Fruit fly (Drosophila melanogaster): ENCODE data around the gene CG11307.
A peak's percentile ranks its signal among the peaks of the same experiment; 100 is the strongest.

Gene CG11307

DNA sequence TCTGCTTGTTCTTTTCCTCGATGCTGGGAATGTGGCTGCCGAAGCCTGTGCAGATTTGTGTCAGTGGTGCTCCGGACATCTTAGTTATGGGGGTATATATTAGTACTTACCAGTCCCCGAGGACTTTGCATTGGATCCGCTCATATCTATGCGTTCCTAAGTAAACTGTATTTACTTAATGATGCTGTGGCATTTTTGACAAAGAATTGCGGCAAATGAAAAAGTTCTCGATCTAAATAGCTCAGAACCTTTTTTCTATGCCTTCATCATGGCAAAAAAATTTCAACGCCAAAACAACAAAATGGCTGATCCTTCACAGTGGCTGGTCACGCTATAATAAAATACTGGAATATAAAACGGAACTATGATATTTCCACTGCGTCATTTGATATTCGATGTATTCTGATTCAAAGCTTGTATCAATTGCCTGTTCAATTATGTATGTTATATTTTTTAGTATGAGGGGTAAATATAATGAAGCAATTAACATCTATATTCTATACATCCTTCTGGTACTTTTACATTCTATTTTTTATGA is 16.8 kb downstream of the CG11307 start, which contains the start of gene MED1:
Gene MED1, minus strand, starts transcription at position 295 of the 538 bp plus-strand sequence.
- TF ChIP-seq noc (tag; optimal IDR thresholded peaks at IDR 0.05), result no peak

DNA sequence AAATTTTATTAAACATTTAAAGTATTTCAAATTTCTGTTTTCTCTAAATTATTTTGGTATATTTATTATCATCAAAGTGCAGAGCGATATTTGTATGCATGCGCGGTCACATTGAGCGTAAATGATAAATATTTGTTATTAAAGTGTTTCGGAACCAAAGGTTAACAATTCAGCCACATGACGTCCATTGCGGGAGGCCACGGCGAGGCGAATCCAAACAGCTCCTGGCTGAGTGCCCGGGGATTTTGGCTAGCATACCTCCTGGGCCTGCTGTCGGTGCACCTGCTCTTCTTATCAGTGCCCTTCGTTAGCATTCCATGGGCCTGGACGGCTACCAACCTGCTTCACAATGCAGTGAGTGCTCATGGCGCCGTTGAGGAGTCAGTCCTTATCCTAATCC is 17.8 kb downstream of the CG11307 start, which contains the start of gene ORMDL:
Gene ORMDL, plus strand, starts transcription at position 98 of the 400 bp plus-strand sequence.
- no peak for TF ChIP-seq noc (tag; optimal IDR thresholded peaks at IDR 0.05)

DNA sequence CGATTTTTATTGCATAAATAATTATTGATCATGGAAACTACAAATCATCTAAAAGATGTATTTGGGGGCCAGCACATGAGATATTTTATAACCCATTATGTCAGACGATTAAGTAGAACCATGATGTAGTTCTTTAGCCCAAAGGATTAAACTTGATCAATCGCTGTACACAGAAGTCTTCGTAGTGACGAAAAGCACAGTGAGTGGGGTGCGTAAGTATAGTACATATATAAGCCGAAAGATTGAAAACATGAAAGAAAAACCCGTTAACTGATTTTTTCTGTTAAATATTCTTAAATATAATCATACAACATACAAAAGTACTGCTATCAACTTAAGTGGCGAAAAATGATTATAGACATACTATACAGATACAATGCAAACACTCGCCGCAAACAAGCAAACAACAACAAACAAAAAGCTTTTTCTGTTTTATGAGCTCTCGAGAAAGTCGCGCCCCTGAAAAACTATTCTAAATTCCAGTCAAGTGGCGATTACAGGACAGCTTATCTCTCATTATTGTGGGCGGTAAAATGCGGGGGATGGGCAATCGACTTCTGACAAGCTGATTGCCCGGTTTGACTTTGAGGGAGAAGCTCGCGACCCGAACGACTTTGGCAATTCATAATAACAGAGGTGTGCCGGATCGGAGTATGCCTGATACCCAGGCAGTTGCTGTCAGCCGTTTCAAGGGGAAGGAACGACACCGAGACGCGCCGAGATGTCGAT is 19.0 kb downstream of the CG11307 start, which contains the start of gene CG32444:
Gene CG32444, plus strand, starts transcription at position 683 of the 729 bp plus-strand sequence.
- peak; percentile 50 for TF ChIP-seq noc (tag; optimal IDR thresholded peaks at IDR 0.05)

DNA sequence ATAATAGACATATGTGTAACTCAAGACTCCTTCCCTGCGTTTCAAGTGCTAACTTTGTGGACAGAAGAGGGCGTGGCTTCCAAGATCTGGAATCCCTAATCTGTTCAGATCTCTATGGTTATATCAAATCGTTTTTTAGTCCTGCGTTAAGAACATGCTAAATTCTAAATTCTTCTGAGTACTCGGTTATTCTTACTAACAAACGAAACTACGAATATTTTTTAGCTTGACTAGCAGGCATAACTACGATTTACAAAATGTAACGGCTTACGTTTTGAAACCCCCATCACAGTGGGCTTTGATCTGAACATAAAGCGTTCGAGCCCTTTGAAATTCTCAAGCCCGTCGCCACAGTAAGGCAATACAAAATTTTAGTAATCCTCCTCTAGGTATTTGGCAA is 21.6 kb downstream of the CG11307 start, which contains the start of gene CG32445:
Gene CG32445, plus strand, starts transcription at position 301 of the 400 bp plus-strand sequence.
- TF ChIP-seq noc (tag; optimal IDR thresholded peaks at IDR 0.05), result no peak

DNA sequence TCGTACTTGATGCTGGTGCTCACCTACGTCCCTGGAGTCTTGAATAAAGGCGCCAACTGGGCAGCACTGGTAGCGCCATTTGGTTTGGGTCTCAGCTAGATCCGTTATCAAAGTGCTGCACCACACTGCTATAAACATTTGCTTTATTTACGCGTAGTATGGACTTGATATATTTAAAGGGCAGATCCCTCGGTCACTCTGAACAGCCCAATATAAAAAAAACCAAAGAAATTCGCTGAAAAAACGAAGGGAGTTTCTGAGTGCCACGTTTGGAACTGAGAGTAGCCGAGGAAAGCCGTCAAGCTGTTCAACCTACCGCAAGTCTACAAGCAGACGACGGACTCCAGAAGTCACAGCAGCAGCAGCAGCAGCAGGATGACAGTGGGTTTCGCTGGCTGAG is 23.4 kb downstream of the CG11307 start, which contains the start of gene Atox1:
Gene Atox1, plus strand, starts transcription at position 181 of the 400 bp plus-strand sequence.
- TF ChIP-seq noc (tag; optimal IDR thresholded peaks at IDR 0.05), result peak; percentile 16

DNA sequence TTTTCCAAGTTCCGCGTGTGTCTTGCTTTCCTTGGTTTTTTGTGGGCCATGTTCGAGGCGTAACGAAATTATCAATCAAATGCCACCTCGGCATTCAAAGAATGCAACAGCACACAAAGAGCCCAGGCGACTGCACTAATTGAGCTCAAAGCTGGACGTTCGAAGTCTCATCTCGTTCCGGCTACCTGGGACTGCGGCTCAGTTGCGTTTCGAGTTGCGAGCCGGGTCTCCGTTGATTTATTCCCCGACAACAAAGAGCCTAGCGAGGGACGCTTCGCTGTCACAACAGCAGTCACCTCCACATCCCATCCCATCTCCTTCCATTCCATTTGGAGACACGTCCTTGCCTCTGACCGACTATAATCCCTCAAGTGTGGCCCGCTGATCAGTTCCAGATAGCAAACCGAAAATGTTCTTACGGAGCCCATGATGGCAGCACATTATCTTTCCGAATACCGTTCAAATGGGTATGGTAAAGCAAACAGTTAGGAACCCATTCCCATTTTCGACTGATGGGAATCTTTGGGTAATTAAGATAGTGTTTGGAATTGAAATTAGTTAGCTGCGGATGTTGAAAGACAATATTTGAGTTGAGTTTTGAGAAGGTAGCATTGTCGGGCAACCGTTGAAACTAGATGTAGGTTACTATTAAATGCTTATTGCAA is 25.6 kb downstream of the CG11307 start:
- no peak for TF ChIP-seq noc (tag; optimal IDR thresholded peaks at IDR 0.05)

DNA sequence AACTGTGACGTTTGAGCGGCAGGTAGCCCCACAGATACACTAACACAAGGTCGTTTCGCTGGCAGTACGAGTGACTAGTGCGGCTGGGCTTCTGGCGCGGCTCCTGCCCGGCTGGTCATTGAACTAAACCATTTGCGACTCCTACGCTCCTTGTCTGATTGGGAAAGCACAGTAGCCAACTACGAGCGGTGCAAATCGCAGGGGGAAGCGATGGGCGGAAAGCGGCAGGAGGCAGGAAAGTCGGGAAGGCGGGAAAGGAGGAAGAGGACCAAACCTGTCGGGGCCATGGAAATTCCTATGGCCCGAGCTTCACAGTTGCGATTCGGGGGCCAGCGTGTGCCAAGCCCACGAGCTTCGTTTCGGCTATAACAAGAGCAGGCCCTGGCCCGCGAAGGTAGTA is 26.8 kb downstream of the CG11307 start:
- no peak for TF ChIP-seq noc (tag; optimal IDR thresholded peaks at IDR 0.05)

DNA sequence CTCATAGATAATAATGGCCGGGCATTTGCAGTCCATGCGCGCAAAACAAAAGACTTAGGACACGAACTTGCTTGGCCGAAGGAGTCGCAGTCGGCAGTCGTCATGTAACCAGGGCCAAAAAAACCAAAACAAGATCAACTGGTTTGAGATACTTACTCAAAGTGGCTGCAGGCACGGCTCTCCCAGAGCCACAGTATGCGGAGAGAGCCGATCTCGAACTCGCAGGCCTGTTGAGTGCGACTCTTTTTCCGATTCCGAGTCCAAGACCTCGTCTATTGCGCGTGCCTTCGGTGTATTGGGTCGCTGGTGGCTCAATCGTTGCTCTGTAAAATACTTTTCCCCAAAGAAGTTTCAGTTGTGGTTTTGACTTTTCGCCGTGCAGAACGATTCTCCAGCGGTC is 27.2 kb downstream of the CG11307 start, which contains the start of gene CG43980:
Gene CG43980, plus strand, starts transcription at position 352 of the 400 bp plus-strand sequence.
- TF ChIP-seq noc (tag; optimal IDR thresholded peaks at IDR 0.05), result no peak

DNA sequence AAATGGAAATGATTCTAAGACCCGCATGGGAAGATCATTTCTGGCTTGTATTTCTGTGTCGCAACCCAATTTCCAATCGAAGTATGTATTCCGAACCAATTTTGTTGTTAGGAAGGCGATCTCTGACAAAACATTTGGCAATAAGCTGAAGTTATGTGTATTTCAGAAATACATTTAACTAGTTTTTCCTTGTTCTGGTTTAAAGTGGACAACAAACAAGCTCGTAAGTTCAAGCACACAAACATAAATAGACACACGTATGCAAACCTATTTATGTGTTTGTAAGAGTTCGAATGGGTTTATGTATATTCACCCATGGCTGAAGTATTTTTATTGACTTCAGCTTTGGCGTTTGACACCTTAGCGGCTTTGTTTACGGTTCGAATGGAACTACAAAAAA is 28.5 kb downstream of the CG11307 start:
- no peak for TF ChIP-seq noc (tag; optimal IDR thresholded peaks at IDR 0.05)

DNA sequence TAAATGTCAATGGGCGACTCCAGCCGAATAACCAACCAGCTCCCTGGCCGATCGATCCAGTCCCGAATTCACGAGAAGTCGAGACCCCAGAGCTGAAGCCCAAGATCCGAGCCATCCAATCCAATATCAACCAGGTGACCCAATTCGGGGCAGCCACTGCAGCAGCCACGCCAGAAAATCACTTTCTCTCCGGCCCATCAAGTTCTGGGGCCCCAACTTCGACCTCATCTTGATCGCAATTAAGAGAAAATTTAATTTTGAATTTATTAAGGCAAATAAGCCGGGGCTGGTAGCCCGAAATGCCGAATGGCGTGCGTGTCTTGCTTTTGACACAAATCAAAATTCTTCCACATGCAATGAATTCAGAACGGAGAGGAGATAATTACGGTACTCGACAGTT is 30.4 kb downstream of the CG11307 start:
- TF ChIP-seq noc (tag; optimal IDR thresholded peaks at IDR 0.05), result no peak

DNA sequence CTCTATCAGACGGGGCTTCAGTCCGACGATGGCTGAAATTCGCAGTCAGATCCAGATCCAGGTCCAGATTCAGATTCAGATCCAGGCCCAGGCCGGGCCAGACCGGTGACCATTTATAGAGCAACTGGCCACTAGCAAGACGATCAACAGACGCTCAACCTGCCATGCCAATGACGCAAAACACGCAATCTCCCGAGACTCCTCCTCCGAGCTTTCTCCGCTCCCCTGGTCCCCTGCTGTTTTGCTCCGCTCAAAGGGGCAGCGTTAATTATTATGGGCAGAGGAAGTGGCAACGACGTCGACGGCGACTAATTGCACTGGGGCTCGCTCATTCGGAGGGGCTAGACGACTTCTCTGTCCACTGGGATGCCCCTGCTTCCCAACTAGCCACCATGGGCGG is 34.0 kb downstream of the CG11307 start:
- no peak for TF ChIP-seq noc (tag; optimal IDR thresholded peaks at IDR 0.05)

DNA sequence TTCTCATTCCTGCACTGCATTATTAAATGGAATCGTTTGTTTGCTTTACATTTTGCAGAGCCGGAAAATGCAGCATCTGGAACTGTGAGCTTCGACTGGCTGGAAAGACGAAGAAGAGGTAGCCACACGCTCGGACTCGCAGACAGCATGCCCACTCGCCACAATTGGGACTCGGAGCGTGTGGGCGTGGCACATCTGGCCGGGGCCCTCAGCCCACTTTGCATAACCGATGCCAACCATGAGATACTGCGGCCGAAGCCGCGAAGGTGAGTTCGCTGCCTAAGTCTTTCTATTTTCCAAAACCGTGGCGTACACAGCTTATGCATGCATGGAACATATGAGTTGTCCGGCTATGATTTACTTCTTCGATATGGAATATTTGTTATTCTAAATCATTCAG is 34.7 kb downstream of the CG11307 start:
- TF ChIP-seq noc (tag; optimal IDR thresholded peaks at IDR 0.05), result no peak

DNA sequence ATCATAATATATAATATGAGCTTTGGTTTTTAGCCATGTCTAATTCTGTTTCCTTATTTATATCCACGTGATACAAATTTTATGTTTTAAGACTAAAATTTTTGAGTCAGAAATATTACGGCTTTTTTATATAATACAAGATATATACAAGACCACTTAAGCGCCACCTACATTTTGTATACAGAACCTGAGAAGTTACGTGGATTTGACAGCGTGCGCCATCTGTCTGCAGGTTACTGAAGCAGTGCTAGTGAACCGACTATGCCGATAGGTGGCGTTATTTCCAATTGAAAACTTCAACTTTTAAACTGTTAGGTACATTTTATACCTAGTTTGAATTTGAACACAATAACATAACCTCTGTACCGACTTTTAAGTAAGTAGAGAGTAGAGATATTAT is 35.3 kb downstream of the CG11307 start:
- no peak for TF ChIP-seq noc (tag; optimal IDR thresholded peaks at IDR 0.05)

DNA sequence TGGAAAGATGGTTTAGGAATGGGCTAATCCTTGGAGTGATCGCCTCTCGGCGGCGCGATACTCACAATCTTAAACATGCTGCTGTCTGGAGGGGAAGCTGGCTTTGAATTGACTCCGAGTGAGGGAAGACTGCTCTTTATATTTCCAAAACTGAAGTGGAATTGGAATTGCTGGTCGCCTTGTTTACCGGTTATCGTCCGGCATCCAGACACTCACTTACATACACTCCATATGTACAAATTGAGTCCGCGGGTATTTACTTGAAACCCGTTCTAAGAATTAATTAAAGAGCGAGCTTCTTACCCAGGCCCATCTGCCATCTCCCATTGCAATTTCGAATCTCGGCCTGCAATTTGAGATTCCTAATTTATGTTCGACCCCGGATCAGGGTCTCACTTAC is 49.5 kb downstream of the CG11307 start, which contains the start of gene Cpr78E:
Gene Cpr78E, minus strand, starts transcription at position 101 of the 400 bp plus-strand sequence.
- TF ChIP-seq noc (tag; optimal IDR thresholded peaks at IDR 0.05), result no peak

DNA sequence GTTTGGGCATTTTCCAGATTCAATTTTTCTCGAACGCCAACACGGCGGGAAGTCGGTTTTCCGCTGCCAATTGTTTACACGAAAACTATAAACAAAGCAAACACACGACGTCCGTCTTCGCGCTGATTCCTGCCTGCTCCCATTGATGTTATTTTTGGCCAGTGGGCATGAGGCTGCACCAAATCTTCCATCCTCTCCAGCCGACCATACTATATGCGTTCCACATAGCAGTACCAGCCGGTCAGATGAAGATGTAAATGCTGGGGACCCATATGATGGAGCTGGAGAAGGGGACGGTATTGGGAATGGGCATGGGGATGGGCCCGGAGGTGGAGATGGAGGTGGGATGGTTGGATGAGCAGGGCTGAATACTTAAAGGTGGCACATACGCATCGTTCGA is 50.1 kb downstream of the CG11307 start:
- no peak for TF ChIP-seq noc (tag; optimal IDR thresholded peaks at IDR 0.05)

All from whole organism, larva.